Worm (Caenorhabditis elegans): ENCODE data around the gene mif-1.

- TF ChIP-seq ztf-4 (tag; optimal IDR thresholded peaks at IDR 0.05) (no peak), hlh-4 (tag; optimal IDR thresholded peaks at IDR 0.05) (no peak), blmp-1 (tag; optimal IDR thresholded peaks at IDR 0.05) (no peak), nhr-85 (tag) (no peak), elt-2 (tag; optimal IDR thresholded peaks at IDR 0.05) (no peak), pax-3 (tag; optimal IDR thresholded peaks at IDR 0.05) (no peak), nhr-28 (tag; optimal IDR thresholded peaks at IDR 0.05) (no peak), mep-1 (tag; optimal IDR thresholded peaks at IDR 0.05) (no peak), ama-1 (optimal IDR thresholded peaks at IDR 0.05) (no peak)
These were observed 11.9 kb upstream of the mif-1 start for ce11 chrIII:11836054-11836453.

Measured in whole organism, L1 larva.